Worm (Caenorhabditis elegans) whole organism, midembryonic: ENCODE data around the gene clc-29.

Experiments
- cog-1 ChIP-seq: sonication (generic microtip); optimal IDR thresholded peaks from 2 replicates; lab custom pipeline; 2016; ENCODE audit warnings: missing genetic modification characterization, missing compliant biosample characterization
- flt-1 ChIP-seq: fragments of 200-800 bp; sonication (Bioruptor generic); IDR thresholded peaks from 2 replicates; pipeline ENCODE4 v1.3.6; 2022; ENCODE audit warnings: missing genetic modification characterization, missing compliant biosample characterization
- klf-2 ChIP-seq: fragments of 200-800 bp; sonication (Bioruptor generic); conservative IDR thresholded peaks from 2 replicates; pipeline ENCODE4 v1.3.6; 2022; ENCODE audit warnings: missing genetic modification reagents, missing genetic modification characterization, missing compliant biosample characterization
- med-1 ChIP-seq: sonication (generic microtip); optimal IDR thresholded peaks from 2 replicates; lab custom pipeline; 2017; ENCODE audit warnings: missing genetic modification characterization, mild to moderate bottlenecking, missing compliant biosample characterization, antibody characterized with exemption, missing genetic modification reagents; ENCODE audit not compliant: insufficient read depth
- ref-1 ChIP-seq: fragments of 200-800 bp; sonication (Bioruptor generic); conservative IDR thresholded peaks from 2 replicates; pipeline ENCODE4 v1.3.6; 2022; ENCODE audit warnings: missing genetic modification reagents, missing genetic modification characterization, missing compliant biosample characterization
- ztf-23 ChIP-seq: fragments of 200-800 bp; sonication (Bioruptor generic); IDR thresholded peaks from 2 replicates; pipeline ENCODE4 v1.3.6; 2022; ENCODE audit warnings: missing genetic modification reagents, missing genetic modification characterization, missing compliant biosample characterization

DNA sequence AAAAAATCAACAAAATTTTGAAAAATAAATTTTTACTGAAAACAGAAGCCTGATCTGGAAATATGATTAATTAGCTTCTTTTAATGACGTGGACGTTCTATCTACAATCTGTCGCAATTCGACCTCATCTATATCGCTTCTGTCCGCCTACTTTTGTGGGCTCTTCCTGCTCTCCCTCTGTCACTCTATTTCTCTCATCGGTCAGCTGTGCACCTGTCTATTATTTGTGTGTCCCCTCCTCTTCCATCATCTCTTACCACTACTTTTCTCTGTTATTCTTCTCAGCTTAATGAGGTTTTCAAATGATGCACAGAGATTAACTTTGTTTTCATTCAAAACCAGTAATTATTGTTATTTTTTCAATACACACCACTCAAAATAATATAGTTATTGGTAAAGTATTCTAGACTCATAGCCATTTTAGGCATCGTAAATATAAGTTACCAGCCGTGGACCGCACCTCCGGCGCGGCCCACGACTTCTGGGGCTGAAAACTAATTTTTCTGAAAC, 48.6 kb downstream of the clc-29 start:
- no peak for TF ChIP-seq klf-2
- no peak for TF ChIP-seq med-1 (GFP tag; lab: Kevin White, UChicago)
- no peak for TF ChIP-seq cog-1
- TF ChIP-seq ref-1, result no peak
- TF ChIP-seq flt-1, result no peak
- no peak for TF ChIP-seq ztf-23 (GFP tag; lab: Robert Waterston, UW)
